Worm (Caenorhabditis elegans) whole organism, L4 larva: ENCODE data around the gene mask-1.
A peak's percentile ranks its signal among the peaks of the same experiment; 100 is the strongest.

Experiments
- F44E2.7 ChIP-seq: fragments of 200-800 bp; sonication (Bioruptor generic); IDR thresholded peaks from 2 replicates; pipeline ENCODE4 v2.1.2; 2022; ENCODE audit warnings: missing genetic modification characterization, missing compliant biosample characterization
- R02D3.7 ChIP-seq: fragments of 150-350 bp; sonication (generic microtip); optimal IDR thresholded peaks from 3 replicates; lab custom pipeline; 2014; ENCODE audit warnings: missing biosample characterization, missing genetic modification characterization
- T20F7.1 ChIP-seq: fragments of 200-800 bp; sonication (Bioruptor generic); optimal IDR thresholded peaks from 2 replicates; lab custom pipeline; 2018; ENCODE audit warnings: mild to moderate bottlenecking, missing genetic modification characterization, missing compliant biosample characterization
- Y75B8A.6 ChIP-seq: fragments of 200-800 bp; sonication (Bioruptor generic); IDR thresholded peaks from 2 replicates; pipeline ENCODE4 v1.3.6; 2022; ENCODE audit warnings: missing genetic modification reagents, missing genetic modification characterization, missing compliant biosample characterization
- ZK337.2 ChIP-seq: fragments of 200-800 bp; sonication (Bioruptor generic); IDR thresholded peaks from 2 replicates; pipeline ENCODE4 v1.3.6; 2022; ENCODE audit warnings: missing genetic modification reagents, missing genetic modification characterization, missing compliant biosample characterization
- ZK546.5 ChIP-seq, 2 experiments: sonication (generic microtip); optimal IDR thresholded peaks; 2 replicates each; lab custom pipeline; 2017; ENCODE audit warnings: missing biosample characterization in 2 of 2, missing genetic modification characterization in 2 of 2
- aha-1 ChIP-seq: fragments of 150-350 bp; peaks from one replicate; lab custom pipeline; 2014; ENCODE audit warnings: missing biosample characterization, missing genetic modification characterization
- aly-2 ChIP-seq: sonication (generic microtip); optimal IDR thresholded peaks from 2 replicates; lab custom pipeline; 2018; ENCODE audit warnings: missing biosample characterization, missing genetic modification characterization
- ama-1 ChIP-seq: fragments of 150-350 bp; optimal IDR thresholded peaks from 2 replicates; lab custom pipeline; 2014; ENCODE audit warnings: inconsistent platforms, mixed read lengths
- arid-1 ChIP-seq: fragments of 200-800 bp; sonication (Bioruptor generic); conservative IDR thresholded peaks from 2 replicates; pipeline ENCODE4 v1.3.6; 2022; ENCODE audit warnings: missing genetic modification reagents, missing genetic modification characterization, missing compliant biosample characterization
- attf-4 ChIP-seq: sonication (generic microtip); optimal IDR thresholded peaks from 3 replicates; lab custom pipeline; 2017; ENCODE audit warnings: missing biosample characterization, missing genetic modification characterization
- ceh-20 ChIP-seq: fragments of 200-800 bp; sonication (Bioruptor generic); IDR thresholded peaks from 2 replicates; pipeline ENCODE4 v1.3.6; 2022; ENCODE audit warnings: missing genetic modification reagents, missing genetic modification characterization, missing compliant biosample characterization
- ceh-28 ChIP-seq: fragments of 150-350 bp; optimal IDR thresholded peaks from 2 replicates; lab custom pipeline; 2014; ENCODE audit warnings: missing biosample characterization, missing genetic modification reagents, missing genetic modification characterization
- ceh-44 ChIP-seq: fragments of 200-800 bp; sonication (Bioruptor generic); IDR thresholded peaks from 2 replicates; pipeline ENCODE4 v1.3.6; 2022; ENCODE audit warnings: missing genetic modification reagents, missing genetic modification characterization, missing compliant biosample characterization
- ceh-82 ChIP-seq: sonication (generic microtip); optimal IDR thresholded peaks from 2 replicates; lab custom pipeline; 2017; ENCODE audit warnings: missing biosample characterization, missing genetic modification characterization
- cey-2 ChIP-seq: sonication (generic microtip); optimal IDR thresholded peaks from 3 replicates; lab custom pipeline; 2017; ENCODE audit warnings: missing genetic modification characterization, mild to moderate bottlenecking, missing compliant biosample characterization, antibody characterized with exemption, borderline replicate concordance; ENCODE audit not compliant: insufficient read depth
- daf-16 ChIP-seq, 3 experiments: sonication (generic microtip); optimal IDR thresholded peaks; 2 replicates each; lab custom pipeline; 2016 to 2017; ENCODE audit warnings: missing genetic modification characterization in 3 of 3, missing genetic modification reagents in 3 of 3, mild to moderate bottlenecking in 2 of 3, missing compliant biosample characterization in 2 of 3, missing biosample characterization in 1 of 3, moderate library complexity in 1 of 3
- daf-19 ChIP-seq: fragments of 200-800 bp; sonication (Bioruptor generic); conservative IDR thresholded peaks from 2 replicates; pipeline ENCODE4 v1.3.6; 2022; ENCODE audit warnings: missing genetic modification characterization, missing compliant biosample characterization
- dpl-1 ChIP-seq: fragments of 150-350 bp; optimal IDR thresholded peaks from 2 replicates; lab custom pipeline; 2014; ENCODE audit warnings: missing biosample characterization, missing genetic modification reagents, missing genetic modification characterization
- dve-1 ChIP-seq: sonication (generic microtip); optimal IDR thresholded peaks from 2 replicates; lab custom pipeline; 2017; ENCODE audit warnings: antibody characterized with exemption, mild to moderate bottlenecking, missing genetic modification characterization, missing compliant biosample characterization; ENCODE audit not compliant: insufficient read depth
- egl-27 ChIP-seq: sonication (generic microtip); optimal IDR thresholded peaks from 3 replicates; lab custom pipeline; 2017; ENCODE audit warnings: missing biosample characterization, missing genetic modification reagents, missing genetic modification characterization
- egl-43 ChIP-seq: fragments of 200-800 bp; sonication (Bioruptor generic); IDR thresholded peaks from 2 replicates; pipeline ENCODE4 v1.3.6; 2022; ENCODE audit warnings: missing genetic modification reagents, missing genetic modification characterization, missing compliant biosample characterization
- hlh-11 ChIP-seq: fragments of 200-800 bp; sonication (Bioruptor generic); optimal IDR thresholded peaks from 2 replicates; lab custom pipeline; 2018; ENCODE audit warnings: mild to moderate bottlenecking, missing genetic modification characterization, missing compliant biosample characterization
- jun-1 ChIP-seq: fragments of 150-350 bp; optimal IDR thresholded peaks from 2 replicates; lab custom pipeline; 2014; ENCODE audit warnings: missing biosample characterization, missing genetic modification reagents, missing genetic modification characterization
- lin-1 ChIP-seq: fragments of 200-800 bp; sonication (Bioruptor generic); IDR thresholded peaks from 2 replicates; pipeline ENCODE4 v1.3.6; 2022; ENCODE audit warnings: missing genetic modification reagents, missing genetic modification characterization, missing compliant biosample characterization
- lin-13 ChIP-seq: fragments of 150-350 bp; optimal IDR thresholded peaks from 2 replicates; lab custom pipeline; 2014; ENCODE audit warnings: missing biosample characterization, missing genetic modification reagents, missing genetic modification characterization
- lin-38 ChIP-seq: fragments of 200-800 bp; sonication (Bioruptor generic); IDR thresholded peaks from 2 replicates; pipeline ENCODE4 v1.3.6; 2022; ENCODE audit warnings: missing genetic modification reagents, missing genetic modification characterization, missing compliant biosample characterization
- lsy-2 ChIP-seq, 2 experiments: fragments of 150-350 bp in 1 of 2; sonication (generic microtip) in 1 of 2; optimal IDR thresholded peaks; 2 replicates each; lab custom pipeline; 2014 to 2017; ENCODE audit warnings: missing biosample characterization in 2 of 2, missing genetic modification characterization in 2 of 2
- madf-9 ChIP-seq: fragments of 200-800 bp; sonication (Bioruptor generic); conservative IDR thresholded peaks from 2 replicates; pipeline ENCODE4 v1.3.6; 2022; ENCODE audit warnings: missing genetic modification reagents, missing genetic modification characterization, missing compliant biosample characterization
- mdl-1 ChIP-seq, 2 experiments: fragments of 150-350 bp in 1 of 2; sonication (generic microtip) in 1 of 2; optimal IDR thresholded peaks; 2 replicates each; lab custom pipeline; 2014 to 2017; ENCODE audit warnings: missing biosample characterization in 2 of 2, missing genetic modification characterization in 2 of 2
- mdt-29 ChIP-seq: fragments of 200-800 bp; sonication (Bioruptor generic); IDR thresholded peaks from 2 replicates; pipeline ENCODE4 v1.3.6; 2022; ENCODE audit warnings: missing genetic modification reagents, missing genetic modification characterization, missing compliant biosample characterization
- mep-1 ChIP-seq: fragments of 150-350 bp; sonication (generic microtip); optimal IDR thresholded peaks from 3 replicates; lab custom pipeline; 2014; ENCODE audit warnings: missing biosample characterization, missing genetic modification characterization
- mes-2 ChIP-seq: sonication (generic microtip); optimal IDR thresholded peaks from 2 replicates; lab custom pipeline; 2016; ENCODE audit warnings: missing genotype, mild to moderate bottlenecking, missing genetic modification characterization, missing compliant biosample characterization; ENCODE audit not compliant: poor library complexity, severe bottlenecking
- mxl-3 ChIP-seq: fragments of 200-800 bp; sonication (Bioruptor generic); optimal IDR thresholded peaks from 2 replicates; lab custom pipeline; 2018; ENCODE audit warnings: mild to moderate bottlenecking, missing genetic modification characterization, missing compliant biosample characterization
- nhr-10 ChIP-seq: fragments of 150-350 bp; optimal IDR thresholded peaks from 2 replicates; lab custom pipeline; 2014; ENCODE audit warnings: missing biosample characterization, missing genetic modification characterization
- nhr-28 ChIP-seq: fragments of 150-350 bp; optimal IDR thresholded peaks from 2 replicates; lab custom pipeline; 2014; ENCODE audit warnings: missing biosample characterization, missing genetic modification characterization
- nhr-76 ChIP-seq: fragments of 150-350 bp; optimal IDR thresholded peaks from 2 replicates; lab custom pipeline; 2014; ENCODE audit warnings: missing biosample characterization, missing genetic modification characterization
- nhr-77 ChIP-seq: fragments of 150-350 bp; optimal IDR thresholded peaks from 2 replicates; lab custom pipeline; 2014; ENCODE audit warnings: missing biosample characterization, missing genetic modification characterization
- php-3 ChIP-seq: fragments of 200-800 bp; sonication (Bioruptor generic); IDR thresholded peaks from 2 replicates; pipeline ENCODE4 v1.3.6; 2022; ENCODE audit warnings: missing genetic modification reagents, missing genetic modification characterization, missing compliant biosample characterization
- pqm-1 ChIP-seq: sonication (generic microtip); optimal IDR thresholded peaks from 2 replicates; lab custom pipeline; 2017; ENCODE audit warnings: missing biosample characterization, missing genetic modification characterization
- sdz-12 ChIP-seq: fragments of 200-800 bp; sonication (Bioruptor generic); optimal IDR thresholded peaks from 2 replicates; lab custom pipeline; 2018; ENCODE audit warnings: mild to moderate bottlenecking, missing genetic modification characterization, missing compliant biosample characterization
- spr-1 ChIP-seq: sonication (generic microtip); optimal IDR thresholded peaks from 2 replicates; lab custom pipeline; 2016; ENCODE audit warnings: mild to moderate bottlenecking, missing genetic modification characterization, missing compliant biosample characterization
- spr-3 ChIP-seq: fragments of 200-800 bp; sonication (Bioruptor generic); optimal IDR thresholded peaks from 2 replicates; lab custom pipeline; 2018; ENCODE audit warnings: mild to moderate bottlenecking, missing genetic modification characterization, missing compliant biosample characterization
- unc-62 ChIP-seq, 3 experiments: fragments of 150-350 bp in 1 of 3; sonication (generic microtip); optimal IDR thresholded peaks in 2 of 3; peaks in 1 of 3; 1 replicate in 1 of 3; 2 replicates in 2 of 3; lab custom pipeline; 2014 to 2017; ENCODE audit warnings: missing biosample characterization in 3 of 3, missing genetic modification characterization in 3 of 3, missing genetic modification reagents in 3 of 3, missing genotype in 1 of 3
- zfp-3 ChIP-seq: fragments of 200-800 bp; sonication (Bioruptor generic); conservative IDR thresholded peaks from 2 replicates; pipeline ENCODE4 v1.3.6; 2022; ENCODE audit warnings: missing genetic modification reagents, missing genetic modification characterization, missing compliant biosample characterization
- zip-11 ChIP-seq: fragments of 200-800 bp; sonication (Bioruptor generic); IDR thresholded peaks from 2 replicates; pipeline ENCODE4 v1.3.6; 2022; ENCODE audit warnings: missing genetic modification characterization, missing compliant biosample characterization
- zip-2 ChIP-seq: fragments of 150-350 bp; optimal IDR thresholded peaks from 2 replicates; lab custom pipeline; 2014; ENCODE audit warnings: missing biosample characterization, missing genetic modification characterization
- ztf-11 ChIP-seq: fragments of 150-350 bp; optimal IDR thresholded peaks from 2 replicates; lab custom pipeline; 2014; ENCODE audit warnings: missing biosample characterization, missing genetic modification characterization

mask-1 gene

DNA sequence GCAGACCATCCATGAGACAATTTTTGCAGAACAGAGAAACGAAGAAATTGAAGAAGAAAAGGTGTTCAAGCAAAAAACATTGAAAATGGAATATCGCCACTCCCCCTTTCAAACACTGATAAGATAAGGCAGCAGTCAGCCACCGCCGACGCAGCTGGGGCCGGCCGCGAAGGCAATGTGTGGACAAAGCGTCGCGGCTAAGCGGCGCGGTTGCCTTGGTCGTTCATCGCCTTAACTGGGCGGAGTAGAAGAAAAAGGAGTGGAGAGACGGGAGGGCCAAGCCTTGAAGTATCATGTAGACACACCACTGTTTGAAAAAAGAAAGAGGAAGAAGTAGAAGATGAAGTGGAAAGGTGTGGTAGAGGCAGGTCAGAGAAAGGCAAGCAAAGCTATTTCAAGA lies 43.7 kb upstream of the mask-1 start (continued):
- TF ChIP-seq mdl-1 (tag; optimal IDR thresholded peaks at IDR 0.05; lab: Kevin White, UChicago) (no peak), egl-27 (tag; lab: Kevin White, UChicago) (no peak), egl-43 (GFP tag; lab: Robert Waterston, UW) (peak; percentile 37; the same call in 1 of the 2 replicates), ceh-44 (no peak), daf-19 (no peak), dpl-1 (GFP tag; lab: Kevin White, UChicago) (no peak), ceh-28 (tag; lab: Kevin White, UChicago) (no peak)
- TF ChIP-seq, all 104 proteins: peak for 23

DNA sequence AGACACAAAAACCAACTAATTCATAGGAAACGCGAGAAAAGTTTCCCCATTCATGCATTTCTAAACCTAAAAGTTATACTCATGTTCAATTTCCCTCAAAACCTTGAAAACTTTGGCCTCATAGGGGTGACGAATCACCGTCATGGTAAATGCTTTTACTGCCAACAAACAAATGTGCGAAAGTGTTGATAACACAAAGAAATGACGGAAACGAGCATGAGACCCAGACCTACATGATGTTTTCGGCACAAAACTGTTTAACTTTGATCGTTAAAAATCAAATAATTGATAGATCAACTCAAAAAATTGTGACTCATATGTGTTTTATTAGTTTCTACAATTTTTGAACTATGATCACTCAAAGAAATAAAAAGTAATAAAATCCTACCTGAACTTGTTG lies 42.8 kb upstream of the mask-1 start:
- TF ChIP-seq madf-9 (GFP tag; lab: Robert Waterston, UW), result no peak
- peak; percentile 72; the same call in 1 of the 2 replicates for TF ChIP-seq lin-1
- TF ChIP-seq jun-1 (tag; lab: Kevin White, UChicago), result no peak
- no peak for TF ChIP-seq zfp-3 (GFP tag; lab: Robert Waterston, UW)
- TF ChIP-seq arid-1 (GFP tag; lab: Robert Waterston, UW), result no peak
- peak; percentile 78 for TF ChIP-seq hlh-11 (tag; lab: Kevin White, UChicago)
- TF ChIP-seq ceh-20, result peak; percentile 21; the same call in 1 of the 2 replicates
- TF ChIP-seq lsy-2 (tag; optimal IDR thresholded peaks at IDR 0.05; lab: Kevin White, UChicago), result peak in 1 of 2 experiments; percentile 23
- no peak for TF ChIP-seq mep-1 (tag; lab: Kevin White, UChicago)
- TF ChIP-seq lin-13 (GFP tag; lab: Kevin White, UChicago), result no peak
- peak; percentile 16 for TF ChIP-seq mes-2
- TF ChIP-seq aha-1, result no peak
- no peak for TF ChIP-seq Y75B8A.6 (GFP tag; lab: Robert Waterston, UW)
- peak; percentile 70 for TF ChIP-seq dve-1 (tag; lab: Kevin White, UChicago)
- TF ChIP-seq aly-2 (tag; lab: Kevin White, UChicago), result no peak
- no peak for TF ChIP-seq T20F7.1 (GFP tag; lab: Kevin White, UChicago)
- TF ChIP-seq attf-4 (tag; lab: Kevin White, UChicago), result no peak
- no peak for TF ChIP-seq cey-2 (tag; lab: Kevin White, UChicago)
- peak; percentile 81 for TF ChIP-seq php-3 (GFP tag; lab: Robert Waterston, UW)
- no peak for TF ChIP-seq ceh-28 (tag; lab: Kevin White, UChicago)
- TF ChIP-seq R02D3.7 (tag; lab: Kevin White, UChicago), result no peak
- no peak for TF ChIP-seq ceh-82 (tag; lab: Kevin White, UChicago)
- no peak for TF ChIP-seq ZK337.2 (GFP tag; lab: Robert Waterston, UW)
- TF ChIP-seq mdl-1 (tag; optimal IDR thresholded peaks at IDR 0.05; lab: Kevin White, UChicago), result no peak
- TF ChIP-seq egl-43 (GFP tag; lab: Robert Waterston, UW), result no peak
- TF ChIP-seq ztf-11 (tag; lab: Kevin White, UChicago), result no peak
- no peak for TF ChIP-seq zip-11 (GFP tag; lab: Robert Waterston, UW)
- no peak for TF ChIP-seq spr-3 (GFP tag; lab: Kevin White, UChicago)
- no peak for TF ChIP-seq mdt-29 (GFP tag; lab: Robert Waterston, UW)
- TF ChIP-seq mxl-3 (GFP tag; lab: Kevin White, UChicago), result peak; percentile 18
- TF ChIP-seq zip-2, result no peak
- no peak for TF ChIP-seq unc-62 (GFP tag; optimal IDR thresholded peaks at IDR 0.05 in 1 of 2; lab: Kevin White, UChicago)
- TF ChIP-seq unc-62 (tag; optimal IDR thresholded peaks at IDR 0.05; lab: Kevin White, UChicago), result no peak
- no peak for TF ChIP-seq ZK546.5 (tag; optimal IDR thresholded peaks at IDR 0.05; lab: Kevin White, UChicago)
- TF ChIP-seq nhr-76 (tag; lab: Kevin White, UChicago), result no peak
- TF ChIP-seq nhr-10 (tag; lab: Kevin White, UChicago), result no peak
- TF ChIP-seq F44E2.7, result no peak
- TF ChIP-seq egl-27 (tag; lab: Kevin White, UChicago), result no peak
- TF ChIP-seq spr-1 (tag; lab: Kevin White, UChicago), result no peak
- TF ChIP-seq dpl-1 (GFP tag; lab: Kevin White, UChicago), result no peak
- no peak for TF ChIP-seq lin-38 (GFP tag; lab: Robert Waterston, UW)
- TF ChIP-seq sdz-12, result no peak
- no peak for TF ChIP-seq daf-16 (GFP tag; optimal IDR thresholded peaks at IDR 0.05; lab: Kevin White, UChicago)
- peak; percentile 85 for TF ChIP-seq daf-16 (tag; optimal IDR thresholded peaks at IDR 0.05; lab: Kevin White, UChicago)
- peak; percentile 78 for TF ChIP-seq nhr-77 (tag; lab: Kevin White, UChicago)
- no peak for TF ChIP-seq ama-1 (lab: Kevin White, UChicago)
- peak; percentile 69 for TF ChIP-seq nhr-28 (tag; lab: Kevin White, UChicago)
- TF ChIP-seq pqm-1 (tag; lab: Kevin White, UChicago), result peak; percentile 18
